Fruit fly (Drosophila melanogaster) whole organism, wandering third instar larva: ENCODE results near the gene escl.

ENCODE experiments used
- CG32264 ChIP-seq: fragments of 200-800 bp; sonication (Bioruptor generic); optimal IDR thresholded peaks from 2 replicates; lab custom pipeline; 2016; ENCODE audit warnings: missing biosample characterization, missing genetic modification characterization
- CG9705 ChIP-seq: fragments of 200-800 bp; sonication (Bioruptor generic); optimal IDR thresholded peaks from 2 replicates; lab custom pipeline; 2018; ENCODE audit warnings: missing biosample characterization, mild to moderate bottlenecking, missing genetic modification characterization
- CrebA ChIP-seq: fragments of 200-800 bp; sonication (Bioruptor generic); optimal IDR thresholded peaks from 2 replicates; lab custom pipeline; 2016; ENCODE audit warnings: missing biosample characterization, mild to moderate bottlenecking, missing genetic modification characterization, borderline replicate concordance
- Dfd ChIP-seq: fragments of >200 bp; optimal IDR thresholded peaks from 2 replicates; lab custom pipeline; 2017; ENCODE audit warnings: missing biosample characterization, missing genetic modification characterization
- HLH106 ChIP-seq: fragments of 200-800 bp; optimal IDR thresholded peaks from 3 replicates; lab custom pipeline; 2019; ENCODE audit warnings: missing biosample characterization, mild to moderate bottlenecking, missing genetic modification characterization, moderate library complexity
- Hnf4 ChIP-seq: fragments of 200-800 bp; sonication (Bioruptor generic); optimal IDR thresholded peaks from 2 replicates; lab custom pipeline; 2016; ENCODE audit warnings: missing biosample characterization, mild to moderate bottlenecking, missing genetic modification characterization
- Hr83 ChIP-seq: fragments of 200-300 bp; sonication (Bioruptor generic); optimal IDR thresholded peaks from 2 replicates; lab custom pipeline; 2016; ENCODE audit warnings: missing biosample characterization, mild to moderate bottlenecking, missing genetic modification characterization, moderate library complexity; ENCODE audit not compliant: poor library complexity, severe bottlenecking
- Jra ChIP-seq: sonication (Bioruptor generic); optimal IDR thresholded peaks from 2 replicates; lab custom pipeline; 2016; ENCODE audit warnings: missing biosample characterization, missing genetic modification characterization
- Mio ChIP-seq: sonication (Bioruptor generic); optimal IDR thresholded peaks from 2 replicates; lab custom pipeline; 2016; ENCODE audit warnings: missing biosample characterization, missing genetic modification characterization
- Myc ChIP-seq: fragments of >200 bp; optimal IDR thresholded peaks from 2 replicates; lab custom pipeline; 2017
- N ChIP-seq: fragments of >200 bp; optimal IDR thresholded peaks from 2 replicates; lab custom pipeline; 2018; ENCODE audit warnings: missing biosample characterization, missing external identifiers, missing genetic modification characterization
- OdsH ChIP-seq: fragments of 200-800 bp; sonication (Bioruptor generic); optimal IDR thresholded peaks from 2 replicates; lab custom pipeline; 2016; ENCODE audit warnings: missing biosample characterization, mild to moderate bottlenecking, missing genetic modification characterization
- Rel ChIP-seq, 2 experiments: fragments of 200-800 bp; sonication (Bioruptor generic) in 1 of 2; optimal IDR thresholded peaks; 2 replicates in 1 of 2; 3 replicates in 1 of 2; lab custom pipeline; 2016 to 2019; ENCODE audit warnings: mild to moderate bottlenecking in 2 of 2, missing biosample characterization in 2 of 2, missing genetic modification characterization in 2 of 2, moderate library complexity in 1 of 2
- Sp1 ChIP-seq: fragments of 200-800 bp; sonication (Bioruptor generic); optimal IDR thresholded peaks from 3 replicates; lab custom pipeline; 2019; ENCODE audit warnings: missing biosample characterization, mild to moderate bottlenecking, missing genetic modification characterization, moderate library complexity
- br ChIP-seq: fragments of 200-800 bp; sonication (Bioruptor generic); optimal IDR thresholded peaks from 2 replicates; lab custom pipeline; 2016; ENCODE audit warnings: missing biosample characterization, missing genetic modification characterization
- dl ChIP-seq, 2 experiments: fragments of 175-275, 200-275 bp in 1 of 2; fragments of 200-275 bp in 1 of 2; sonication (Bioruptor generic); optimal IDR thresholded peaks; lab custom pipeline; 2018; ENCODE audit warnings: mild to moderate bottlenecking in 2 of 2, missing biosample characterization in 2 of 2, missing genetic modification characterization in 2 of 2, moderate library complexity in 2 of 2; ENCODE audit not compliant: partially characterized antibody in 2 of 2, insufficient read depth in 1 of 2
- dmrt93B ChIP-seq: fragments of 200-800 bp; sonication (Bioruptor generic); optimal IDR thresholded peaks from 2 replicates; lab custom pipeline; 2018; ENCODE audit warnings: missing biosample characterization, mild to moderate bottlenecking, missing genetic modification characterization
- dsf ChIP-seq: sonication (Bioruptor generic); optimal IDR thresholded peaks from 2 replicates; lab custom pipeline; 2016; ENCODE audit warnings: missing biosample characterization, missing genetic modification characterization, borderline replicate concordance
- ey ChIP-seq: fragments of 200-800 bp; sonication (Bioruptor generic); optimal IDR thresholded peaks from 2 replicates; lab custom pipeline; 2016; ENCODE audit warnings: missing biosample characterization, missing genetic modification characterization
- foxo ChIP-seq, 2 experiments: fragments of 200-800 bp; sonication (Bioruptor generic); optimal IDR thresholded peaks; 2 replicates in 1 of 2; 3 replicates in 1 of 2; lab custom pipeline; 2016 to 2017; ENCODE audit warnings: missing biosample characterization in 2 of 2, missing genetic modification characterization in 2 of 2
- fru ChIP-seq: fragments of 200-800 bp; sonication (Bioruptor generic); optimal IDR thresholded peaks from 3 replicates; lab custom pipeline; 2016; ENCODE audit warnings: missing biosample characterization, mild to moderate bottlenecking, missing genetic modification characterization
- h ChIP-seq: fragments of 200-800 bp; sonication (Bioruptor generic); optimal IDR thresholded peaks from 3 replicates; lab custom pipeline; 2016; ENCODE audit warnings: missing biosample characterization, mild to moderate bottlenecking, missing genetic modification characterization
- lola ChIP-seq: fragments of >200 bp; optimal IDR thresholded peaks from 2 replicates; lab custom pipeline; 2017; ENCODE audit warnings: missing biosample characterization, missing genetic modification characterization
- pan ChIP-seq: fragments of >200 bp; optimal IDR thresholded peaks from 2 replicates; lab custom pipeline; 2017
- psq ChIP-seq: fragments of 200-800 bp; sonication (Bioruptor generic); optimal IDR thresholded peaks from 3 replicates; lab custom pipeline; 2017; ENCODE audit warnings: missing biosample characterization, mild to moderate bottlenecking, missing genetic modification characterization, moderate library complexity
- rgr ChIP-seq: fragments of 200-800 bp; sonication (Bioruptor generic); optimal IDR thresholded peaks from 3 replicates; lab custom pipeline; 2016; ENCODE audit warnings: missing biosample characterization, mild to moderate bottlenecking, missing genetic modification characterization
- sage ChIP-seq: fragments of 200-800 bp; sonication (Bioruptor generic); optimal IDR thresholded peaks from 2 replicates; lab custom pipeline; 2016; ENCODE audit warnings: missing biosample characterization, mild to moderate bottlenecking, missing genetic modification characterization
- sv ChIP-seq: fragments of 200-800 bp; sonication (Bioruptor generic); optimal IDR thresholded peaks from 3 replicates; lab custom pipeline; 2016; ENCODE audit warnings: missing biosample characterization, missing genetic modification characterization
- woc ChIP-seq: sonication (Bioruptor generic); optimal IDR thresholded peaks from 2 replicates; lab custom pipeline; 2016; ENCODE audit warnings: missing biosample characterization, mild to moderate bottlenecking, missing genetic modification characterization

Gene escl

dm6 chr2L:12010877-12011666 is 20.3 kb downstream of the escl start (continued):
- TF ChIP-seq dmrt93B (GFP tag; lab: Kevin White, UChicago) = peak; percentile 91

DNA sequence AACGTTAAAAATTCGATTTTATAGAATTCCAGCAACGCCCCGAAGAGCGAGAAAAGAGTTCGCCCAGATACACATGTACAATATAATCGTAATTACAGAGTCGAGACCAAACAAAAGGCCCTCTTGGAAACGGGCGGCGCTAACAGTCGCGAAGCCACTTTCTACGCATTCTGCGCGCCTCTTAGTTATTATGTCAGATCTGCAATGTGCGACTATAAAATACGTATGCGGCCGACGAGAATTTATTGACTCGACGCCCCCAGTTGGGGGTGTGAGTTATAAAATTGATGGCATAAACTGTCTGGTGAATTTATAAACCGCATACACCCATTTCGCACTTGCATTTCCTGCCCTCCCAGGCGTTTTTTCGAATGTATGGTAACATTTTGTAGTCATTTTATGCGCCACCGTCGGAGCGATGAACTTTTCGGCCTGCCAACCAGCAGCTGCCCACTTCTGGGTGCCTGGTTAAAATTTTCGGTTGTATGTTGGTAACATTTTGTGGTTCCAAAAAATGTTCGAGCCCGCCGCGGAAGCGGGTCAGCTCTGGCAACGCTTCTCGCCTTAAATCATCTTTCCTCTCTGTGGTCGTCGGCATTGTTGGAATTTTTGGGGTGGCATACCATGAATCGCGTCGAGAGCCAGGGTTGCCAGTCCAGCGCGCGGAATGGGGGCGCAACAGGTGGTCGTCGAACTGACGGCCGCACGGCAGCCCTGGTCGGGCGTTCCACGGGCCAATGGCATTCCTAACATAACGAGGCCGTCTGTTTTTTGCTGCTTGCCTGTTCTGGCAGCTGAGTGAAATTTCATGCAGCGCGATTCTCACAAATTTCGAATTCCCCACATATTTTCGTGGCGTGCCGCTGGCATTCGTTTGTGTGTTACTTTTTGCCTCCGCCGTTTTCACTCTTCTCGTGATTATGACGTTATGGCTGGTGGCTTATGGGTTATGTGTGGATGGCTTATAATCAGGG is 21.2 kb downstream of the escl start:
- TF ChIP-seq CG32264 (peak; percentile 60), CG9705 (GFP tag; lab: Kevin White, UChicago) (peak; percentile 57), dsf (GFP tag; lab: Kevin White, UChicago) (no peak), h (GFP tag; lab: Kevin White, UChicago) (peak; percentile 96), Dfd (GFP tag; lab: Kevin White, UChicago) (no peak), rgr (GFP tag; lab: Kevin White, UChicago) (peak; percentile 66), woc (GFP tag; lab: Kevin White, UChicago) (peak; percentile 91), HLH106 (tag; lab: Kevin White, UChicago) (peak; percentile 82), Hnf4 (peak; percentile 73), psq (GFP tag; lab: Kevin White, UChicago) (peak; percentile 65), foxo (GFP tag; optimal IDR thresholded peaks at IDR 0.05; lab: Kevin White, UChicago) (peak; percentile 66 to 88), ey (peak; percentile 76), fru (GFP tag; lab: Kevin White, UChicago) (peak; percentile 91), sage (GFP tag; lab: Kevin White, UChicago) (no peak), dl (GFP tag; optimal IDR thresholded peaks at IDR 0.05; lab: Kevin White, UChicago; ENCODE audit: insufficient read depth in 1 of 2, partially characterized antibody in 2 of 2) (peak; percentile 69 to 78), pan (lab: Kevin White, UChicago) (no peak), Jra (peak; percentile 61), sv (GFP tag; lab: Kevin White, UChicago) (peak; percentile 59), Rel (GFP tag; optimal IDR thresholded peaks at IDR 0.05; lab: Kevin White, UChicago) (no peak), Rel (tag; optimal IDR thresholded peaks at IDR 0.05; lab: Kevin White, UChicago) (peak; percentile 94), OdsH (peak; percentile 74), Sp1 (GFP tag; lab: Kevin White, UChicago) (peak; percentile 68), CrebA (no peak), br (GFP tag; lab: Kevin White, UChicago) (peak; percentile 87), dmrt93B (GFP tag; lab: Kevin White, UChicago) (peak; percentile 51), Hr83 (GFP tag; lab: Kevin White, UChicago) (peak; percentile 98)

DNA sequence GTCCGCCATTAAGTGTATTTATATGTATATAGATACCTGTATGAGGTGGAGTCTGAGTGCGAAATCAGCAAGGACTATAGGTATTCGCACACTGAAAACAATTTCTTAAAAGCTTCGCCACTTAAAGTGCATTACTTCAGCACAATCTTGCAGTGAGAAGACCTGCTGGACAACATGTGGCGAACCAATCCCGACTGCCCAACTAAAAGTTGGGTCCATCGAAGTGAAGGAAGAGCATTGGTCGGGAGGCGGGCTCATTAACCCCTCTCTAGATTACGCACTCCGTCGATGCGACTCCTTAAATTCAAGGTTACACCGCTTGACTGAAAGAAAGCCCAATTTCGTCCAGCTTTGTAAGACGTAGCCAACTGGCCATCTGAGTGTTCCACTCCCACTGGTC is 22.5 kb downstream of the escl start:
- TF ChIP-seq Myc (lab: Kevin White, UChicago) (no peak), Mio (GFP tag; lab: Kevin White, UChicago) (no peak), fru (GFP tag; lab: Kevin White, UChicago) (peak; percentile 46), foxo (GFP tag; optimal IDR thresholded peaks at IDR 0.05; lab: Kevin White, UChicago) (no peak), N (no peak), CG9705 (GFP tag; lab: Kevin White, UChicago) (peak; percentile 32), Jra (no peak), h (GFP tag; lab: Kevin White, UChicago) (peak; percentile 43), rgr (GFP tag; lab: Kevin White, UChicago) (peak; percentile 40), Dfd (GFP tag; lab: Kevin White, UChicago) (no peak), Hr83 (GFP tag; lab: Kevin White, UChicago) (peak; percentile 55), HLH106 (tag; lab: Kevin White, UChicago) (peak; percentile 28), sage (GFP tag; lab: Kevin White, UChicago) (peak; percentile 5), lola (GFP tag; lab: Kevin White, UChicago) (no peak), pan (lab: Kevin White, UChicago) (no peak), Hnf4 (peak; percentile 26), ey (peak; percentile 48)
